Fruit fly (Drosophila melanogaster) whole organism, embryonic: ENCODE measurements around the gene Rpp14a.
A peak's percentile ranks its signal among the peaks of the same experiment; 100 is the strongest.

ENCODE experiments used
- CG10462 ChIP-seq: fragments of 200-800 bp; sonication (Bioruptor generic); optimal IDR thresholded peaks from 2 replicates; lab custom pipeline; 2016; ENCODE audit warnings: missing biosample characterization, missing genetic modification characterization
- CG1233 ChIP-seq: fragments of 200-800 bp; sonication (Bioruptor generic); optimal IDR thresholded peaks from 4 replicates; lab custom pipeline; 2018; ENCODE audit warnings: missing biosample characterization, mild to moderate bottlenecking, missing genetic modification characterization
- CG14860 ChIP-seq: fragments of 200-800 bp; sonication (Bioruptor generic); IDR thresholded peaks from 3 replicates; pipeline ENCODE4 v1.3.6; 2022; ENCODE audit warnings: missing biosample characterization, missing genetic modification characterization; ENCODE audit not compliant: partially characterized antibody
- CG15011 ChIP-seq: fragments of 200-800 bp; sonication (Bioruptor generic); optimal IDR thresholded peaks from 3 replicates; lab custom pipeline; 2018; ENCODE audit warnings: missing biosample characterization, mild to moderate bottlenecking, missing genetic modification characterization
- CG15479 ChIP-seq: fragments of 200-800 bp; sonication (Bioruptor generic); optimal IDR thresholded peaks from 3 replicates; lab custom pipeline; 2019; ENCODE audit warnings: missing biosample characterization, mild to moderate bottlenecking, missing genetic modification characterization, moderate library complexity
- CG15514 ChIP-seq: fragments of 200-800 bp; sonication (Bioruptor generic); optimal IDR thresholded peaks from 3 replicates; lab custom pipeline; 2017; ENCODE audit warnings: missing biosample characterization, missing genetic modification characterization, mild to moderate bottlenecking, moderate library complexity, missing genetic modification reagents
- CG16813 ChIP-seq: fragments of 200-800 bp; sonication (Bioruptor generic); IDR thresholded peaks from 3 replicates; pipeline ENCODE4 v1.3.6; 2022; ENCODE audit warnings: missing biosample characterization, missing genetic modification characterization; ENCODE audit not compliant: partially characterized antibody
- CG3163 ChIP-seq: fragments of 200-800 bp; sonication (Bioruptor generic); optimal IDR thresholded peaks from 3 replicates; lab custom pipeline; 2016; ENCODE audit warnings: missing biosample characterization, missing genetic modification characterization
- CG32767 ChIP-seq: fragments of 200-800 bp; sonication (Bioruptor generic); IDR thresholded peaks from 2 replicates; pipeline ENCODE4 v1.3.6; 2022; ENCODE audit warnings: missing biosample characterization, missing genetic modification characterization
- CG3407 ChIP-seq: fragments of 200-800 bp; sonication (Bioruptor generic); optimal IDR thresholded peaks from 2 replicates; lab custom pipeline; 2018; ENCODE audit warnings: missing biosample characterization, mild to moderate bottlenecking, missing genetic modification characterization
- CG43689 ChIP-seq: fragments of 200-800 bp; sonication (Bioruptor generic); IDR thresholded peaks from 2 replicates; pipeline ENCODE4 v1.3.6; 2022; ENCODE audit warnings: missing biosample characterization, missing genetic modification characterization
- CG6254 ChIP-seq: fragments of 200-800 bp; sonication (Bioruptor generic); optimal IDR thresholded peaks from 3 replicates; lab custom pipeline; 2017; ENCODE audit warnings: mild to moderate bottlenecking, missing biosample characterization, missing genetic modification reagents, missing genetic modification characterization
- CG6854 ChIP-seq: fragments of 200-800 bp; sonication (Bioruptor generic); optimal IDR thresholded peaks from 3 replicates; lab custom pipeline; 2017; ENCODE audit warnings: missing biosample characterization, mild to moderate bottlenecking, missing genetic modification characterization
- CG8359 ChIP-seq: fragments of 200-800 bp; sonication (Bioruptor generic); optimal IDR thresholded peaks from 2 replicates; lab custom pipeline; 2017; ENCODE audit warnings: missing biosample characterization, mild to moderate bottlenecking, missing genetic modification characterization, borderline replicate concordance
- CG9215 ChIP-seq: fragments of 200-800 bp; sonication (Bioruptor generic); IDR thresholded peaks from 2 replicates; pipeline ENCODE4 v1.3.6; 2022; ENCODE audit warnings: missing biosample characterization, missing genetic modification characterization
- HLH3B ChIP-seq: fragments of 200-800 bp; sonication (Bioruptor generic); IDR thresholded peaks from 2 replicates; pipeline ENCODE4 v1.3.6; 2022; ENCODE audit warnings: missing biosample characterization, missing genetic modification characterization
- Hr78 ChIP-seq, 2 experiments: fragments of 200-800 bp in 1 of 2; fragments of >200 bp in 1 of 2; sonication (Bioruptor generic) in 1 of 2; optimal IDR thresholded peaks; 2 replicates each; lab custom pipeline; 2017 to 2019; ENCODE audit warnings: missing biosample characterization in 2 of 2, missing genetic modification characterization in 2 of 2, mild to moderate bottlenecking in 1 of 2, moderate library complexity in 1 of 2
- Jarid2 ChIP-seq: fragments of 200-800 bp; sonication (Bioruptor generic); optimal IDR thresholded peaks from 3 replicates; lab custom pipeline; 2017; ENCODE audit warnings: mild to moderate bottlenecking, missing biosample characterization, missing genetic modification reagents, missing genetic modification characterization
- NC2α ChIP-seq: fragments of 200-800 bp; sonication (Bioruptor generic); optimal IDR thresholded peaks from 2 replicates; lab custom pipeline; 2016; ENCODE audit warnings: missing biosample characterization, missing genetic modification characterization
- NfI ChIP-seq: fragments of 200-800 bp; sonication (Bioruptor generic); optimal IDR thresholded peaks from 3 replicates; lab custom pipeline; 2018; ENCODE audit warnings: missing biosample characterization, mild to moderate bottlenecking, missing genetic modification characterization, moderate library complexity
- Oli ChIP-seq: fragments of 200-800 bp; sonication (Bioruptor generic); optimal IDR thresholded peaks from 2 replicates; lab custom pipeline; 2018; ENCODE audit warnings: missing biosample characterization, mild to moderate bottlenecking, missing genetic modification characterization, moderate library complexity
- Opbp ChIP-seq: fragments of 200-800 bp; sonication (Bioruptor generic); IDR thresholded peaks from 3 replicates; pipeline ENCODE4 v1.3.6; 2022; ENCODE audit warnings: missing biosample characterization, missing genetic modification characterization; ENCODE audit not compliant: partially characterized antibody
- Optix ChIP-seq: fragments of 200-800 bp; sonication (Bioruptor generic); IDR thresholded peaks from 3 replicates; pipeline ENCODE4 v1.3.6; 2022; ENCODE audit warnings: missing biosample characterization, missing genetic modification characterization
- Pdp1 ChIP-seq, 2 experiments: fragments of 200-800 bp; sonication (Bioruptor generic); optimal IDR thresholded peaks; 3 replicates each; lab custom pipeline; 2016; ENCODE audit warnings: missing biosample characterization in 2 of 2, missing genetic modification characterization in 2 of 2, mild to moderate bottlenecking in 1 of 2, moderate library complexity in 1 of 2
- Six4 ChIP-seq: fragments of 200-800 bp; sonication (Bioruptor generic); optimal IDR thresholded peaks from 2 replicates; lab custom pipeline; 2016; ENCODE audit warnings: missing biosample characterization, missing genetic modification characterization
- Taf1 ChIP-seq: fragments of 200-800 bp; sonication (Bioruptor generic); IDR thresholded peaks from 2 replicates; pipeline ENCODE4 v1.3.6; 2022; ENCODE audit warnings: missing biosample characterization, missing genetic modification characterization
- bowl ChIP-seq: fragments of 200-800 bp; sonication (Bioruptor generic); IDR thresholded peaks from 2 replicates; pipeline ENCODE4 v1.3.6; 2022; ENCODE audit warnings: missing biosample characterization, missing genetic modification characterization
- crol ChIP-seq: fragments of 200-800 bp; sonication (Bioruptor generic); IDR thresholded peaks from 2 replicates; pipeline ENCODE4 v1.3.6; 2022; ENCODE audit warnings: missing biosample characterization, missing genetic modification characterization
- da ChIP-seq: fragments of 200-800 bp; sonication (Bioruptor generic); optimal IDR thresholded peaks from 2 replicates; lab custom pipeline; 2016; ENCODE audit warnings: missing biosample characterization, missing genetic modification characterization
- dmrt99B ChIP-seq: fragments of 200-800 bp; sonication (Bioruptor generic); optimal IDR thresholded peaks from 2 replicates; lab custom pipeline; 2018; ENCODE audit warnings: missing biosample characterization, mild to moderate bottlenecking, missing genetic modification characterization, moderate library complexity
- gcm2 ChIP-seq: fragments of 200-800 bp; sonication (Bioruptor generic); optimal IDR thresholded peaks from 2 replicates; lab custom pipeline; 2016; ENCODE audit warnings: missing biosample characterization, missing genetic modification characterization
- gfzf ChIP-seq: fragments of 200-800 bp; sonication (Bioruptor generic); optimal IDR thresholded peaks from 2 replicates; lab custom pipeline; 2016; ENCODE audit warnings: missing biosample characterization, mild to moderate bottlenecking, missing genetic modification characterization, moderate library complexity
- hth ChIP-seq: fragments of >200 bp; optimal IDR thresholded peaks from 2 replicates; lab custom pipeline; 2017; ENCODE audit warnings: inconsistent platforms
- jigr1 ChIP-seq: fragments of 200-800 bp; sonication (Bioruptor generic); IDR thresholded peaks from 3 replicates; pipeline ENCODE4 v1.3.6; 2022; ENCODE audit warnings: missing biosample characterization, missing genetic modification characterization
- knrl ChIP-seq: fragments of 200-800 bp; sonication (Bioruptor generic); IDR thresholded peaks from 3 replicates; pipeline ENCODE4 v1.3.6; 2022; ENCODE audit warnings: missing biosample characterization, missing genetic modification characterization; ENCODE audit not compliant: partially characterized antibody
- lilli ChIP-seq: fragments of 200-800 bp; sonication (Bioruptor generic); optimal IDR thresholded peaks from 3 replicates; lab custom pipeline; 2016; ENCODE audit warnings: missing biosample characterization, missing genetic modification characterization
- mirr ChIP-seq: fragments of 200-800 bp; sonication (Bioruptor generic); optimal IDR thresholded peaks from 3 replicates; lab custom pipeline; 2018; ENCODE audit warnings: missing biosample characterization, mild to moderate bottlenecking, missing genetic modification characterization
- nerfin-2 ChIP-seq: fragments of 200-800 bp; sonication (Bioruptor generic); IDR thresholded peaks from 2 replicates; pipeline ENCODE4 v1.3.6; 2022; ENCODE audit warnings: missing biosample characterization, missing genetic modification characterization; ENCODE audit not compliant: partially characterized antibody
- odd ChIP-seq: fragments of 200-800 bp; sonication (Bioruptor generic); optimal IDR thresholded peaks from 2 replicates; lab custom pipeline; 2017; ENCODE audit warnings: missing biosample characterization, mild to moderate bottlenecking, missing genetic modification characterization
- phol ChIP-seq: fragments of 200-800 bp; sonication (Bioruptor generic); optimal IDR thresholded peaks from 3 replicates; lab custom pipeline; 2018; ENCODE audit warnings: missing biosample characterization, mild to moderate bottlenecking, missing genetic modification characterization, moderate library complexity
- run ChIP-seq: fragments of 200-800 bp; sonication (Bioruptor generic); optimal IDR thresholded peaks from 3 replicates; lab custom pipeline; 2018; ENCODE audit warnings: missing biosample characterization, mild to moderate bottlenecking, missing genetic modification characterization
- sna ChIP-seq: fragments of 200-800 bp; sonication (Bioruptor generic); IDR thresholded peaks from 2 replicates; pipeline ENCODE4 v1.3.6; 2022; ENCODE audit warnings: missing biosample characterization, missing genetic modification characterization; ENCODE audit not compliant: partially characterized antibody
- ssp ChIP-seq: fragments of 200-800 bp; sonication (Bioruptor generic); IDR thresholded peaks from 2 replicates; pipeline ENCODE4 v1.3.6; 2022; ENCODE audit warnings: missing biosample characterization, missing genetic modification characterization
- stwl ChIP-seq: fragments of 200-800 bp; sonication (Bioruptor generic); optimal IDR thresholded peaks from 3 replicates; lab custom pipeline; 2018; ENCODE audit warnings: missing biosample characterization, mild to moderate bottlenecking, missing genetic modification characterization, moderate library complexity
- tin ChIP-seq: fragments of 200-800 bp; sonication (Bioruptor generic); optimal IDR thresholded peaks from 3 replicates; lab custom pipeline; 2016; ENCODE audit warnings: missing biosample characterization, missing genetic modification characterization
- tll ChIP-seq, 2 experiments: fragments of 200-800 bp in 1 of 2; fragments of >200 bp in 1 of 2; sonication (Bioruptor generic) in 1 of 2; optimal IDR thresholded peaks; 2 replicates each; lab custom pipeline; 2017 to 2019; ENCODE audit warnings: missing biosample characterization in 2 of 2, missing genetic modification characterization in 2 of 2, mild to moderate bottlenecking in 1 of 2, moderate library complexity in 1 of 2
- tna ChIP-seq: fragments of 200-800 bp; sonication (Bioruptor generic); IDR thresholded peaks from 2 replicates; pipeline ENCODE4 v1.3.6; 2022; ENCODE audit warnings: missing biosample characterization, missing genetic modification characterization; ENCODE audit not compliant: partially characterized antibody
- usp ChIP-seq: fragments of >200 bp; optimal IDR thresholded peaks from 2 replicates; lab custom pipeline; 2017; ENCODE audit warnings: missing biosample characterization, missing genetic modification characterization
- wor ChIP-seq: fragments of 200-800 bp; sonication (Bioruptor generic); IDR thresholded peaks from 2 replicates; pipeline ENCODE4 v1.3.6; 2022; ENCODE audit warnings: missing biosample characterization, missing genetic modification characterization

The Rpp14a gene

DNA sequence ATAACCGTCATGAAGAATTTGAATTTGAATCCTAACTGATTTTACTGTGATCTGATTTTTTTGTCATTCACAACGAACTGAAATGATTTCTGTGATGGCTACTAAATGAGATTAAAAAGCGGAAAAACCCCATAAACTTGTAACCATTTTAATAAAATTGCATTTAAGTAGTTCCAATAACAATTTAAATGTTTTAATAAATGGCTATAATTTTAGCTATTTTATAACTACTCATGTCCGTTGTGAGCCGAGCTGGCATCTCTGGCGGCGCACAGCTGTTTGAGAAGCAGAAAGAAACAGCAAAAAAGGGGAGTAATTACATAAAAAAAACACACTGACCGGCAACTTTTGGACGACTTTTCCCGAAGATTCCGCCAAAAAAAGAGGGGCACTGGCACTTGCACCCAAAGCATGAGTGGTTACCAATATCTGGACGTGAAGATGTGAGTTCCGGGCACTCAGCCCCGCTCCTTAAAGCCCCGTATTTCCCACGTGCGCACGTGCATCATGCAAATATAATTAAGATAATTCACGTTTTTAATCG is at the start of gene Rpp14a, which contains the start of gene CG7950 (continued):
- peak; percentile 92 for TF ChIP-seq CG15514 (GFP tag; lab: Kevin White, UChicago)
- TF ChIP-seq Hr78 (GFP tag; optimal IDR thresholded peaks at IDR 0.05; lab: Kevin White, UChicago) = no peak
- no peak for TF ChIP-seq CG6854 (GFP tag; lab: Kevin White, UChicago)
- TF ChIP-seq CG15479 = no peak
- TF ChIP-seq CG9215 (GFP tag; lab: Robert Waterston, UW) = peak; percentile 55
- TF ChIP-seq usp = no peak
- peak; percentile 55; the same call in 2 of the 3 replicates for TF ChIP-seq Optix
- TF ChIP-seq CG3163 (GFP tag; lab: Kevin White, UChicago) = peak; percentile 59
- TF ChIP-seq CG6254 (GFP tag; lab: Kevin White, UChicago) = no peak
- no peak for TF ChIP-seq CG14860 (GFP tag; lab: Robert Waterston, UW)
- peak; percentile 77 for TF ChIP-seq HLH3B
- peak; percentile 19 for TF ChIP-seq mirr (GFP tag; lab: Kevin White, UChicago)
- TF ChIP-seq lilli (GFP tag; lab: Kevin White, UChicago) = peak; percentile 92
- peak; percentile 22; the same call in 1 of the 2 replicates for TF ChIP-seq CG43689 (GFP tag; lab: Robert Waterston, UW)
- peak; percentile 57 for TF ChIP-seq Six4
- no peak for TF ChIP-seq CG8359 (GFP tag; lab: Kevin White, UChicago)
- TF ChIP-seq phol (tag; lab: Kevin White, UChicago) = peak; percentile 83
- TF ChIP-seq tin (GFP tag; lab: Kevin White, UChicago) = peak; percentile 77
- no peak for TF ChIP-seq tll (GFP tag; optimal IDR thresholded peaks at IDR 0.05; lab: Kevin White, UChicago)
- no peak for TF ChIP-seq tna (GFP tag; lab: Robert Waterston, UW)
- TF ChIP-seq hth = no peak
- peak; percentile 83 to 97 for TF ChIP-seq Pdp1 (GFP tag; optimal IDR thresholded peaks at IDR 0.05; lab: Kevin White, UChicago)
- peak; percentile 71 for TF ChIP-seq CG32767 (GFP tag; lab: Robert Waterston, UW)
- TF ChIP-seq gfzf (GFP tag; lab: Kevin White, UChicago) = no peak
- TF ChIP-seq stwl = peak; percentile 26
- TF ChIP-seq sna = peak; percentile 37; the same call in 1 of the 2 replicates
- TF ChIP-seq bowl (GFP tag; lab: Robert Waterston, UW) = 0 out of 2 replicates have a peak, but pooled peaks have one; percentile 37
- TF ChIP-seq jigr1 (GFP tag; lab: Robert Waterston, UW) = no peak
- peak; percentile 37 for TF ChIP-seq run (tag; lab: Kevin White, UChicago)
- TF ChIP-seq Oli (tag; lab: Kevin White, UChicago) = peak; percentile 60
- TF ChIP-seq CG16813 (GFP tag; lab: Robert Waterston, UW) = no peak
- TF ChIP-seq CG15011 (GFP tag; lab: Kevin White, UChicago) = no peak
- no peak for TF ChIP-seq knrl (GFP tag; lab: Robert Waterston, UW)
- peak; percentile 54; the same call in 1 of the 2 replicates for TF ChIP-seq wor
- TF ChIP-seq CG1233 (GFP tag; lab: Kevin White, UChicago) = peak; percentile 63
- TF ChIP-seq dmrt99B (tag; lab: Kevin White, UChicago) = peak; percentile 60
- TF ChIP-seq gcm2 (GFP tag; lab: Kevin White, UChicago) = peak; percentile 19
- TF ChIP-seq Opbp (GFP tag; lab: Robert Waterston, UW) = no peak
- TF ChIP-seq nerfin-2 = no peak
- TF ChIP-seq Jarid2 (GFP tag; lab: Kevin White, UChicago) = no peak
- peak; percentile 79 for TF ChIP-seq NfI (GFP tag; lab: Kevin White, UChicago)
- peak; percentile 48 for TF ChIP-seq CG10462
- peak; percentile 54 for TF ChIP-seq odd
- TF ChIP-seq da (GFP tag; lab: Kevin White, UChicago) = peak; percentile 50
- TF ChIP-seq ssp (GFP tag; lab: Robert Waterston, UW) = peak; percentile 47
- no peak for TF ChIP-seq NC2α (GFP tag; lab: Kevin White, UChicago)
- TF ChIP-seq Taf1 = peak; percentile 73
- peak; percentile 36 for TF ChIP-seq CG3407
- 0 out of 2 replicates have a peak, but pooled peaks have one; percentile 20 for TF ChIP-seq crol (GFP tag; lab: Robert Waterston, UW)
